Worm (Caenorhabditis elegans) whole organism, L1 larva: ENCODE measurements around the gene bicd-1.

Source experiments
- C16A3.4 ChIP-seq: fragments of 150-350 bp; optimal IDR thresholded peaks from 2 replicates; lab custom pipeline; 2014; ENCODE audit warnings: missing biosample characterization, missing genetic modification characterization
- aly-2 ChIP-seq: fragments of 150-350 bp; optimal IDR thresholded peaks from 2 replicates; lab custom pipeline; 2014; ENCODE audit warnings: missing biosample characterization, missing genetic modification characterization
- blmp-1 ChIP-seq: fragments of 150-350 bp; optimal IDR thresholded peaks from 2 replicates; lab custom pipeline; 2014; ENCODE audit warnings: missing biosample characterization, missing genetic modification characterization
- ceh-82 ChIP-seq, 3 experiments: fragments of 150-350 bp in 1 of 3; sonication (generic microtip) in 2 of 3; optimal IDR thresholded peaks; 2 replicates each; lab custom pipeline; 2014 to 2017; ENCODE audit warnings: missing biosample characterization in 3 of 3, missing genetic modification characterization in 3 of 3
- dpl-1 ChIP-seq, 3 experiments: fragments of 150-350 bp in 2 of 3; sonication (generic microtip) in 1 of 3; optimal IDR thresholded peaks; 2 replicates each; lab custom pipeline; 2014 to 2017; ENCODE audit warnings: missing biosample characterization in 3 of 3, missing genetic modification characterization in 3 of 3, missing genetic modification reagents in 3 of 3
- lin-13 ChIP-seq: fragments of 150-350 bp; optimal IDR thresholded peaks from 2 replicates; lab custom pipeline; 2014; ENCODE audit warnings: missing biosample characterization, missing genetic modification reagents, missing genetic modification characterization
- skn-1 ChIP-seq: fragments of 150-350 bp; optimal IDR thresholded peaks from 2 replicates; lab custom pipeline; 2014; ENCODE audit warnings: missing biosample characterization, missing genetic modification characterization
- sup-37 ChIP-seq: fragments of 200-800 bp; sonication (Bioruptor generic); optimal IDR thresholded peaks from 2 replicates; lab custom pipeline; 2018; ENCODE audit warnings: mild to moderate bottlenecking, missing genetic modification characterization, missing compliant biosample characterization
- unc-62 ChIP-seq: fragments of 150-350 bp; optimal IDR thresholded peaks from 2 replicates; lab custom pipeline; 2014; ENCODE audit warnings: missing biosample characterization, missing genetic modification reagents, missing genetic modification characterization

- TF ChIP-seq aly-2 (tag; lab: Kevin White, UChicago), result no peak
- no peak for TF ChIP-seq sup-37 (GFP tag; lab: Kevin White, UChicago)
- no peak for TF ChIP-seq C16A3.4 (tag; lab: Kevin White, UChicago)
- no peak for TF ChIP-seq unc-62 (GFP tag; lab: Kevin White, UChicago)
- no peak for TF ChIP-seq blmp-1 (tag; lab: Kevin White, UChicago)
- no peak for TF ChIP-seq dpl-1 (GFP tag; optimal IDR thresholded peaks at IDR 0.05; lab: Kevin White, UChicago)
- TF ChIP-seq skn-1 (tag; lab: Kevin White, UChicago), result no peak
- TF ChIP-seq ceh-82 (tag; optimal IDR thresholded peaks at IDR 0.05; lab: Kevin White, UChicago), result no peak
- no peak for TF ChIP-seq lin-13
Observed at ce11 chrIV:6582604-6583003, 10.5 kb upstream of the bicd-1 start, which contains the start of gene odr-8.
